Worm (Caenorhabditis elegans) whole organism, L4 larva: Measurements from ENCODE around the gene C10E2.2.

Experiments used
- Y5F2A.4 ChIP-seq: fragments of 200-800 bp; sonication (Bioruptor generic); optimal IDR thresholded peaks from 2 replicates; lab custom pipeline; 2018; ENCODE audit warnings: mild to moderate bottlenecking, missing genetic modification characterization, missing compliant biosample characterization
- egl-43 ChIP-seq: fragments of 200-800 bp; sonication (Bioruptor generic); IDR thresholded peaks from 2 replicates; pipeline ENCODE4 v1.3.6; 2022; ENCODE audit warnings: missing genetic modification reagents, missing genetic modification characterization, missing compliant biosample characterization
- fkh-10 ChIP-seq: fragments of 150-350 bp; optimal IDR thresholded peaks from 2 replicates; lab custom pipeline; 2014; ENCODE audit warnings: missing biosample characterization, missing genetic modification reagents, missing genetic modification characterization
- mdl-1 ChIP-seq, 2 experiments: fragments of 150-350 bp in 1 of 2; sonication (generic microtip) in 1 of 2; optimal IDR thresholded peaks; 2 replicates each; lab custom pipeline; 2014 to 2017; ENCODE audit warnings: missing biosample characterization in 2 of 2, missing genetic modification characterization in 2 of 2
- mxl-2 ChIP-seq: fragments of 200-800 bp; sonication (Bioruptor generic); conservative IDR thresholded peaks from 2 replicates; pipeline ENCODE4 v1.3.6; 2022; ENCODE audit warnings: missing genetic modification reagents, missing genetic modification characterization, missing compliant biosample characterization
- skn-1 ChIP-seq: fragments of 150-350 bp; optimal IDR thresholded peaks from 2 replicates; lab custom pipeline; 2014; ENCODE audit warnings: missing biosample characterization, missing genetic modification characterization
- snpc-4 ChIP-seq: fragments of 150-350 bp; optimal IDR thresholded peaks from 2 replicates; lab custom pipeline; 2014; ENCODE audit warnings: missing biosample characterization, missing genetic modification characterization

DNA sequence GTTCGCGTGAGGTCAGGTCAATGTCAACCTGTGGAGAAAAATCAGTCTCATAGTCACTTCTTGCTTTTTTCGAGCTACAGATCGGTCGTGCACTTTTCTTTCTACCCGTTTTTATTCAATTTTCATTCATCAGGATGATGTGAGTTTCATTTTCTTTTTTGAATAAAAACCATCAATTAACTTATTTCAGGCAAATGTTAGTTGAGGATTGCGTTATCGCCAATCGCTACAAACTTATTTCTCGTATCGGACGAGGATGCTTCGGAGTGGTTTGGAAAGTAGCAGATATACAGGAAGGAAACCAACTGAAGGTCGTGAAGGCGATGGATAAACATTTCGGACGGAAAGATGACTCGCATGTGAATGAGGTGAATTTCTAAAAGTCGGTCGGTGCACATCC lies 42.8 kb upstream of the C10E2.2 start, which contains the start of gene F22H10.1:
- TF ChIP-seq snpc-4 (tag; lab: Kevin White, UChicago) (no peak), skn-1 (tag; lab: Kevin White, UChicago) (no peak), fkh-10 (GFP tag; lab: Kevin White, UChicago) (no peak), Y5F2A.4 (GFP tag; lab: Kevin White, UChicago) (no peak), mdl-1 (tag; optimal IDR thresholded peaks at IDR 0.05; lab: Kevin White, UChicago) (no peak), mxl-2 (GFP tag; lab: Robert Waterston, UW) (no peak), egl-43 (GFP tag; lab: Robert Waterston, UW) (no peak)
